Worm (Caenorhabditis elegans): ENCODE results near the gene math-31.

DNA sequence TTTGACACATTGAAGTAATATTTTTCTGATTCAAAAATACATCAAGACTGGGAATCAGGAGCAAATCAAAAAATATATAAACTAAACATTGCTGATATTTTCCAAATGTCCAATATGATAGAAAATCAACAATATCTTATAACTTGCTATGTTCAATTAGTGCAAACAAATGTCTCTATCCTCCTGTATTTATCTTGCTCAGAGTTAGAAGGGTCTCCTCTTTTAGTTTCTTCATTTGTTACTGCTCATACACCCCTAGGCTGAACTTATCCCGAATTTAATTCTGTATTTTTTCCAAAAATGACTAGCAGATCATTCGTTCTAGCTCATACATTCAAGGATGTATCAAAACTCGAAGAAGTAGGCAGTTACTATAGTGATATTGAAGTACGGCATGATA is 10.7 kb downstream of the math-31 start, which contains the start of gene math-23:
- TF ChIP-seq attf-4 (tag; optimal IDR thresholded peaks at IDR 0.05), result no peak
- no peak for TF ChIP-seq mep-1 (tag; optimal IDR thresholded peaks at IDR 0.05)
- TF ChIP-seq T26A8.4 (GFP tag; IDR thresholded peaks at IDR 0.05), result no peak
- TF ChIP-seq php-3 (GFP tag; IDR thresholded peaks at IDR 0.05), result no peak
- no peak for TF ChIP-seq skn-1 (tag; optimal IDR thresholded peaks at IDR 0.05)
- no peak for TF ChIP-seq ces-1 (GFP tag; optimal IDR thresholded peaks at IDR 0.05)
- TF ChIP-seq T20F7.1 (GFP tag; optimal IDR thresholded peaks at IDR 0.05), result no peak
- no peak for TF ChIP-seq ztf-7 (tag; optimal IDR thresholded peaks at IDR 0.05)
- TF ChIP-seq ama-1 (optimal IDR thresholded peaks at IDR 0.05), result no peak
- TF ChIP-seq ZK546.5 (tag; optimal IDR thresholded peaks at IDR 0.05), result no peak
- TF ChIP-seq saeg-2 (GFP tag; IDR thresholded peaks at IDR 0.05), result no peak
- no peak for TF ChIP-seq pha-4 (GFP tag; IDR thresholded peaks at IDR 0.05)
- TF ChIP-seq pha-4 (tag; optimal IDR thresholded peaks at IDR 0.05), result no peak

Measured in whole organism, L4 larva.